Worm (Caenorhabditis elegans): Measurements from ENCODE around the gene aldo-2.

DNA sequence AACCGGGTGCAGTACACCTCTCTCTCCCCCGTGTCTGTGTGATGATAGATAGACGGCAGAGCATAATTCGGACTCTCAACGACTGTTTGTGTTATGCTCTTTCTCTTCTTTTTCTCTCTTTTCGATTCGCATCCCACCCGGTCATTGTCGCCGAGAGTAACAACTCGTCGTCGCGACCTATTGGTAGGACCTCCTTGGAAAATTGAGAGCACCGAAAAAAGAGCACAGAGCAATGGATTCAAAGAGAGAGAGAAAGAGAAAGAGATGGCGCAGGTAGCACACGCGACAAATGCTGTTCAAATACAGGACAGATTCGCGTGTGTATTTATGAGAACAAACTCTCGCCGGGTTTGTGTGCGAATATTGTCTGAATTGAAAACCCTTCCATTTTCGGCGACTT lies 32.8 kb downstream of the aldo-2 start:
- TF ChIP-seq sea-2 (GFP tag; IDR thresholded peaks at IDR 0.05), result no peak
- no peak for TF ChIP-seq ZK185.1 (tag; optimal IDR thresholded peaks at IDR 0.05; ENCODE audit: poor library complexity, severe bottlenecking)
- TF ChIP-seq unc-62 (GFP tag; optimal IDR thresholded peaks at IDR 0.05), result no peak
- no peak for TF ChIP-seq madf-6 (GFP tag; IDR thresholded peaks at IDR 0.05)
- TF ChIP-seq ceh-79 (tag; optimal IDR thresholded peaks at IDR 0.05), result no peak
- no peak for TF ChIP-seq nhr-90 (tag; optimal IDR thresholded peaks at IDR 0.05)
- no peak for TF ChIP-seq lsl-1 (GFP tag; optimal IDR thresholded peaks at IDR 0.05)

All from whole organism, young adult.